Worm (Caenorhabditis elegans) whole organism, mixed stage, embryonic: ENCODE results near the gene math-4.

Source experiments
- M03D4.4 ChIP-seq: sonication (generic microtip); optimal IDR thresholded peaks from 2 replicates; lab custom pipeline; 2017; ENCODE audit warnings: mild to moderate bottlenecking, missing genetic modification characterization, missing compliant biosample characterization
- bed-3 ChIP-seq: fragments of 200-800 bp; sonication (Bioruptor generic); optimal IDR thresholded peaks from 3 replicates; lab custom pipeline; 2018; ENCODE audit warnings: mild to moderate bottlenecking, missing genetic modification characterization, moderate library complexity, missing compliant biosample characterization
- ceh-39 ChIP-seq: fragments of 150-350 bp; optimal IDR thresholded peaks from 2 replicates; lab custom pipeline; 2014; ENCODE audit warnings: missing biosample characterization, missing genetic modification characterization
- ceh-43 ChIP-seq: fragments of 200-800 bp; sonication (Bioruptor generic); optimal IDR thresholded peaks from 2 replicates; lab custom pipeline; 2018; ENCODE audit warnings: mild to moderate bottlenecking, missing genetic modification characterization, moderate library complexity, missing compliant biosample characterization
- ceh-83 ChIP-seq: fragments of 200-800 bp; sonication (Bioruptor generic); optimal IDR thresholded peaks from 2 replicates; lab custom pipeline; 2018; ENCODE audit warnings: mild to moderate bottlenecking, missing genetic modification characterization, missing compliant biosample characterization
- ces-1 ChIP-seq: fragments of 150-350 bp; optimal IDR thresholded peaks from 2 replicates; lab custom pipeline; 2014; ENCODE audit warnings: missing biosample characterization, missing genetic modification reagents, missing genetic modification characterization
- cnd-1 ChIP-seq: fragments of 200-800 bp; sonication (Bioruptor generic); optimal IDR thresholded peaks from 2 replicates; lab custom pipeline; 2018; ENCODE audit warnings: mild to moderate bottlenecking, missing genetic modification characterization, missing compliant biosample characterization
- elt-1 ChIP-seq: sonication (generic microtip); optimal IDR thresholded peaks from 2 replicates; lab custom pipeline; 2017; ENCODE audit warnings: missing genetic modification characterization, mild to moderate bottlenecking, missing compliant biosample characterization, antibody characterized with exemption, moderate library complexity, borderline replicate concordance; ENCODE audit not compliant: insufficient read depth
- elt-3 ChIP-seq: fragments of 150-350 bp; optimal IDR thresholded peaks from 2 replicates; lab custom pipeline; 2014; ENCODE audit warnings: missing biosample characterization, missing genetic modification characterization
- flh-1 ChIP-seq: fragments of 200-800 bp; sonication (Bioruptor generic); optimal IDR thresholded peaks from 2 replicates; lab custom pipeline; 2018; ENCODE audit warnings: mild to moderate bottlenecking, missing genetic modification characterization, moderate library complexity, missing compliant biosample characterization
- hlh-1 ChIP-seq: fragments of 150-350 bp; optimal IDR thresholded peaks from 2 replicates; lab custom pipeline; 2014; ENCODE audit warnings: missing biosample characterization, missing genetic modification reagents, missing genetic modification characterization
- lin-13 ChIP-seq: fragments of 150-350 bp; optimal IDR thresholded peaks from 2 replicates; lab custom pipeline; 2014; ENCODE audit warnings: missing biosample characterization, missing genetic modification characterization
- lin-32 ChIP-seq: fragments of 200-800 bp; sonication (Bioruptor generic); optimal IDR thresholded peaks from 2 replicates; lab custom pipeline; 2018; ENCODE audit warnings: mild to moderate bottlenecking, missing genetic modification characterization, missing compliant biosample characterization
- lsy-2 ChIP-seq: fragments of 150-350 bp; optimal IDR thresholded peaks from 2 replicates; lab custom pipeline; 2014; ENCODE audit warnings: missing biosample characterization, missing genetic modification characterization
- mep-1 ChIP-seq: fragments of 150-350 bp; optimal IDR thresholded peaks from 2 replicates; lab custom pipeline; 2017; ENCODE audit warnings: missing biosample characterization, missing genetic modification reagents, missing genetic modification characterization, inconsistent platforms
- mls-2 ChIP-seq: sonication (generic microtip); optimal IDR thresholded peaks from 2 replicates; lab custom pipeline; 2016; ENCODE audit warnings: mild to moderate bottlenecking, missing genetic modification characterization, moderate library complexity, missing compliant biosample characterization
- nhr-12 ChIP-seq: fragments of 150-350 bp; optimal IDR thresholded peaks from 2 replicates; lab custom pipeline; 2014; ENCODE audit warnings: missing biosample characterization, missing genetic modification characterization
- nhr-2 ChIP-seq: fragments of 150-350 bp; optimal IDR thresholded peaks from 2 replicates; lab custom pipeline; 2014; ENCODE audit warnings: missing biosample characterization, missing genetic modification characterization
- nhr-237 ChIP-seq: fragments of 150-350 bp; optimal IDR thresholded peaks from 2 replicates; lab custom pipeline; 2014; ENCODE audit warnings: missing biosample characterization, missing genetic modification characterization
- nhr-76 ChIP-seq: sonication (generic microtip); optimal IDR thresholded peaks from 2 replicates; lab custom pipeline; 2017; ENCODE audit warnings: missing biosample characterization, missing genetic modification characterization
- snpc-4 ChIP-seq: fragments of 150-350 bp; optimal IDR thresholded peaks from 2 replicates; lab custom pipeline; 2014; ENCODE audit warnings: missing biosample characterization, missing genetic modification characterization
- unc-120 ChIP-seq: sonication (generic microtip); optimal IDR thresholded peaks from 2 replicates; lab custom pipeline; 2017; ENCODE audit warnings: missing genetic modification characterization, missing compliant biosample characterization; ENCODE audit not compliant: poor library complexity, severe bottlenecking
- unc-39 ChIP-seq: fragments of 150-350 bp; optimal IDR thresholded peaks from 2 replicates; lab custom pipeline; 2014; ENCODE audit warnings: missing biosample characterization, missing genetic modification characterization
- unc-62 ChIP-seq: fragments of 150-350 bp; optimal IDR thresholded peaks from 2 replicates; lab custom pipeline; 2014; ENCODE audit warnings: missing biosample characterization, missing genetic modification reagents, missing genetic modification characterization
- zip-8 ChIP-seq: fragments of 150-350 bp; optimal IDR thresholded peaks from 2 replicates; lab custom pipeline; 2014; ENCODE audit warnings: missing biosample characterization, missing genetic modification characterization
- ztf-11 ChIP-seq: fragments of 150-350 bp; optimal IDR thresholded peaks from 2 replicates; lab custom pipeline; 2014; ENCODE audit warnings: missing biosample characterization, missing genetic modification characterization

The math-4 gene

ce11 chrII:1820774-1821173 is 38.4 kb upstream of the math-4 start, which contains the start of gene fbxa-3:
fbxa-3 (minus strand) TSS chrII:1820874.
- TF ChIP-seq ztf-11 (tag; lab: Kevin White, UChicago) (no peak), nhr-237 (no peak), cnd-1 (tag; lab: Kevin White, UChicago) (peak; percentile 66), ceh-83 (GFP tag; lab: Kevin White, UChicago) (no peak), ces-1 (GFP tag; lab: Kevin White, UChicago) (peak; percentile 27)

ce11 chrII:1819944-1820570 is 37.7 kb upstream of the math-4 start, which contains the start of gene fbxc-19:
fbxc-19 (plus strand) TSS chrII:1820479.
- TF ChIP-seq ces-1 (GFP tag; lab: Kevin White, UChicago) (no peak), elt-1 (tag; lab: Kevin White, UChicago) (peak; percentile 92), elt-3 (tag; lab: Kevin White, UChicago) (peak; percentile 63), mep-1 (tag; lab: Kevin White, UChicago) (peak; percentile 12)
- TF ChIP-seq, all 35 proteins: peak for 3

ce11 chrII:1818300-1818699 is 35.9 kb upstream of the math-4 start, which contains the start of gene fbxb-10:
fbxb-10 (minus strand) TSS chrII:1818400.
- no peak for TF ChIP-seq unc-62 (GFP tag; lab: Kevin White, UChicago)
- TF ChIP-seq M03D4.4 (tag; lab: Kevin White, UChicago): no peak
- no peak for TF ChIP-seq mls-2
- TF ChIP-seq ztf-11 (tag; lab: Kevin White, UChicago): no peak
- TF ChIP-seq nhr-12 (tag; lab: Kevin White, UChicago): no peak

- no peak for TF ChIP-seq nhr-2 (tag; lab: Kevin White, UChicago)
- no peak for TF ChIP-seq unc-120
- no peak for TF ChIP-seq flh-1 (GFP tag; lab: Kevin White, UChicago)
- TF ChIP-seq zip-8 (tag; lab: Kevin White, UChicago): no peak
- TF ChIP-seq hlh-1 (tag; lab: Kevin White, UChicago): peak; percentile 59
- TF ChIP-seq, all 35 proteins: peak for 1
Observed at ce11 chrII:1816053-1816452, 33.7 kb upstream of the math-4 start.

- TF ChIP-seq unc-39 (no peak), ceh-43 (GFP tag; lab: Kevin White, UChicago) (no peak), lin-13 (tag; lab: Kevin White, UChicago) (no peak)
- TF ChIP-seq, all 35 proteins: peak for 0
Observed at ce11 chrII:1808217-1808616, 25.8 kb upstream of the math-4 start, which contains the start of gene C08F1.8. C08F1.8 (minus strand) TSS chrII:1808317.

- TF ChIP-seq lin-32 (GFP tag; lab: Kevin White, UChicago): no peak
- TF ChIP-seq hlh-1 (tag; lab: Kevin White, UChicago): no peak
- TF ChIP-seq elt-1 (tag; lab: Kevin White, UChicago): no peak
- no peak for TF ChIP-seq zip-8 (tag; lab: Kevin White, UChicago)
- no peak for TF ChIP-seq unc-39
- TF ChIP-seq mls-2: no peak
- TF ChIP-seq ztf-11 (tag; lab: Kevin White, UChicago): no peak
- no peak for TF ChIP-seq snpc-4 (tag; lab: Kevin White, UChicago)
- no peak for TF ChIP-seq ceh-39 (tag; lab: Kevin White, UChicago)
- TF ChIP-seq lsy-2: no peak
- TF ChIP-seq nhr-76 (tag; lab: Kevin White, UChicago): no peak
- no peak for TF ChIP-seq bed-3 (GFP tag; lab: Kevin White, UChicago)
Observed at ce11 chrII:1806358-1806757, 24.0 kb upstream of the math-4 start, which contains the start of gene C08F1.12. C08F1.12 (minus strand) TSS chrII:1806458.

ce11 chrII:1788087-1788486 is 5.7 kb upstream of the math-4 start, which contains the start of the genes C08F1.6 and fbxb-13:
C08F1.6 (minus strand) TSS chrII:1788187.
fbxb-13 (plus strand) TSS chrII:1788277.
- TF ChIP-seq nhr-12 (tag; lab: Kevin White, UChicago): no peak
- peak; percentile 0 for TF ChIP-seq hlh-1 (tag; lab: Kevin White, UChicago)
- peak; percentile 48 for TF ChIP-seq cnd-1 (tag; lab: Kevin White, UChicago)
- TF ChIP-seq nhr-76 (tag; lab: Kevin White, UChicago): no peak
- peak; percentile 15 for TF ChIP-seq lin-32 (GFP tag; lab: Kevin White, UChicago)
